Worm (Caenorhabditis elegans) whole organism, L2 larva: ENCODE measurements around the gene srx-105.

Experiments used
- ama-1 ChIP-seq: fragments of 150-350 bp; optimal IDR thresholded peaks from 2 replicates; lab custom pipeline; 2018; ENCODE audit warnings: inconsistent platforms
- crh-2 ChIP-seq: sonication (generic microtip); optimal IDR thresholded peaks from 2 replicates; lab custom pipeline; 2017; ENCODE audit warnings: missing biosample characterization, missing genetic modification characterization
- elt-1 ChIP-seq: fragments of 150-350 bp; optimal IDR thresholded peaks from 2 replicates; lab custom pipeline; 2014; ENCODE audit warnings: missing biosample characterization, missing genetic modification characterization
- fos-1 ChIP-seq: fragments of 150-350 bp; optimal IDR thresholded peaks from 2 replicates; lab custom pipeline; 2014; ENCODE audit warnings: missing biosample characterization, missing genetic modification characterization
- lsy-2 ChIP-seq, 2 experiments: fragments of 150-350 bp in 1 of 2; sonication (generic microtip) in 1 of 2; optimal IDR thresholded peaks; 2 replicates each; lab custom pipeline; 2014 to 2017; ENCODE audit warnings: missing biosample characterization in 2 of 2, missing genetic modification characterization in 2 of 2
- nhr-11 ChIP-seq: fragments of 150-350 bp; optimal IDR thresholded peaks from 2 replicates; lab custom pipeline; 2014; ENCODE audit warnings: missing biosample characterization, missing genetic modification characterization
- snpc-4 ChIP-seq: fragments of 150-350 bp; optimal IDR thresholded peaks from 2 replicates; lab custom pipeline; 2014; ENCODE audit warnings: missing biosample characterization, missing genetic modification characterization

ce11 chrII:3701305-3701704 lies at the start of gene srx-105:
- TF ChIP-seq crh-2 (tag; lab: Kevin White, UChicago) (no peak), lsy-2 (tag; optimal IDR thresholded peaks at IDR 0.05; lab: Kevin White, UChicago) (no peak), nhr-11 (tag; lab: Kevin White, UChicago) (no peak), ama-1 (no peak), snpc-4 (tag; lab: Kevin White, UChicago) (no peak), elt-1 (tag; lab: Kevin White, UChicago) (no peak), fos-1 (tag; lab: Kevin White, UChicago) (no peak)
